Worm (Caenorhabditis elegans) whole organism, early embryonic: ENCODE data around the gene C17E7.12.

Source experiments
- B0310.2 ChIP-seq: sonication (generic microtip); optimal IDR thresholded peaks from 2 replicates; lab custom pipeline; 2016; ENCODE audit warnings: mild to moderate bottlenecking, missing genetic modification characterization, missing compliant biosample characterization
- F13C5.2 ChIP-seq: sonication (generic microtip); optimal IDR thresholded peaks from 2 replicates; lab custom pipeline; 2017; ENCODE audit warnings: mild to moderate bottlenecking, missing genetic modification characterization, inconsistent platforms, missing compliant biosample characterization
- aly-1 ChIP-seq: sonication (generic microtip); optimal IDR thresholded peaks from 2 replicates; lab custom pipeline; 2016; ENCODE audit warnings: missing genetic modification characterization, missing compliant biosample characterization
- ama-1 ChIP-seq: fragments of 150-350 bp; optimal IDR thresholded peaks from 2 replicates; lab custom pipeline; 2014
- ceh-13 ChIP-seq: fragments of 200-800 bp; sonication (Bioruptor generic); optimal IDR thresholded peaks from 2 replicates; lab custom pipeline; 2018; ENCODE audit warnings: mild to moderate bottlenecking, missing genetic modification characterization, missing compliant biosample characterization
- ceh-36 ChIP-seq: sonication (generic microtip); optimal IDR thresholded peaks from 2 replicates; lab custom pipeline; 2016; ENCODE audit warnings: missing genetic modification characterization, inconsistent platforms, missing compliant biosample characterization
- ets-7 ChIP-seq: sonication (generic microtip); optimal IDR thresholded peaks from 2 replicates; lab custom pipeline; 2016; ENCODE audit warnings: missing genotype, missing genetic modification characterization, missing compliant biosample characterization
- flt-1 ChIP-seq: fragments of 200-800 bp; sonication (Bioruptor generic); IDR thresholded peaks from 2 replicates; pipeline ENCODE4 v1.3.6; 2022; ENCODE audit warnings: missing genetic modification characterization, missing compliant biosample characterization
- hmbx-1 ChIP-seq: sonication (generic microtip); optimal IDR thresholded peaks from 2 replicates; lab custom pipeline; 2016; ENCODE audit warnings: mild to moderate bottlenecking, missing genetic modification characterization, missing compliant biosample characterization
- hmg-4 ChIP-seq: fragments of 200-800 bp; sonication (Bioruptor generic); optimal IDR thresholded peaks from 2 replicates; lab custom pipeline; 2018; ENCODE audit warnings: mild to moderate bottlenecking, missing genetic modification characterization, missing compliant biosample characterization
- hnd-1 ChIP-seq: sonication (generic microtip); optimal IDR thresholded peaks from 2 replicates; lab custom pipeline; 2016; ENCODE audit warnings: missing genetic modification characterization, missing compliant biosample characterization
- pes-1 ChIP-seq: fragments of 200-800 bp; sonication (Bioruptor generic); IDR thresholded peaks from 2 replicates; pipeline ENCODE4 v1.3.6; 2022; ENCODE audit warnings: missing genetic modification reagents, missing genetic modification characterization, missing compliant biosample characterization
- scrt-1 ChIP-seq: fragments of 200-800 bp; sonication (Bioruptor generic); IDR thresholded peaks from 2 replicates; pipeline ENCODE4 v1.3.6; 2022; ENCODE audit warnings: missing genetic modification characterization, missing compliant biosample characterization
- sea-1 ChIP-seq: fragments of 200-800 bp; sonication (Bioruptor generic); conservative IDR thresholded peaks from 2 replicates; pipeline ENCODE4 v1.3.6; 2022; ENCODE audit warnings: missing genetic modification characterization, missing compliant biosample characterization
- tbx-11 ChIP-seq: fragments of 200-800 bp; sonication (Bioruptor generic); IDR thresholded peaks from 2 replicates; pipeline ENCODE4 v1.3.6; 2022; ENCODE audit warnings: missing genetic modification characterization, missing compliant biosample characterization
- tbx-37 ChIP-seq: fragments of 200-800 bp; sonication (Bioruptor generic); conservative IDR thresholded peaks from 2 replicates; pipeline ENCODE4 v1.3.6; 2022; ENCODE audit warnings: missing genetic modification reagents, missing genetic modification characterization, missing compliant biosample characterization
- tra-4 ChIP-seq: sonication (generic microtip); optimal IDR thresholded peaks from 2 replicates; lab custom pipeline; 2017; ENCODE audit warnings: missing genetic modification characterization, missing compliant biosample characterization

Gene C17E7.12

DNA sequence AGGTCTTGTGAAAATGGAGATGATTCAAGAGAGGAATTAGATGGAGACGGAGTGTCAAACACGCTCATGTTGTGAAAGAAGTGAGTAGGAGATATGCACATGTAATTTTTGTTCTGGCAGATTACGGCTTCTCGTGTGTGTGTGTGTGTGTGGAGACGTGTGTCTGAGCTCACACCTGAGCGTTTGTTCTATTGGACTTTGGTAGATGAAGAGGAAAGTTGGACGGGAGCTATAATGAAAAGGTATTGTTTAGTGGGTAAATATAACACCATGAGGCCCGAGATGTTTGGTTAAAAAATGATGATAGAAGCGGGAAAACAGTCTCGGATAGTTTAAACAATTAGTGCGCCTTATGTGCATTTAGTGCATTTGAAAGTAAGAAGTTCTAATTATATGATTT is 22.9 kb downstream of the C17E7.12 start, which contains the start of gene nhr-157:
TSS of gene nhr-157 (minus strand) at position 101 of the 400 bp plus-strand sequence.
- TF ChIP-seq ceh-13 (no peak), tbx-11 (GFP tag; lab: Robert Waterston, UW) (no peak), F13C5.2 (tag; lab: Kevin White, UChicago) (no peak), tbx-37 (GFP tag; lab: Robert Waterston, UW) (no peak), ets-7 (tag; lab: Kevin White, UChicago) (no peak), hnd-1 (tag; lab: Kevin White, UChicago) (no peak), flt-1 (no peak), scrt-1 (GFP tag; lab: Robert Waterston, UW) (no peak), B0310.2 (tag; lab: Kevin White, UChicago) (no peak), ceh-36 (tag; lab: Kevin White, UChicago) (no peak), aly-1 (tag; lab: Kevin White, UChicago) (no peak)

DNA sequence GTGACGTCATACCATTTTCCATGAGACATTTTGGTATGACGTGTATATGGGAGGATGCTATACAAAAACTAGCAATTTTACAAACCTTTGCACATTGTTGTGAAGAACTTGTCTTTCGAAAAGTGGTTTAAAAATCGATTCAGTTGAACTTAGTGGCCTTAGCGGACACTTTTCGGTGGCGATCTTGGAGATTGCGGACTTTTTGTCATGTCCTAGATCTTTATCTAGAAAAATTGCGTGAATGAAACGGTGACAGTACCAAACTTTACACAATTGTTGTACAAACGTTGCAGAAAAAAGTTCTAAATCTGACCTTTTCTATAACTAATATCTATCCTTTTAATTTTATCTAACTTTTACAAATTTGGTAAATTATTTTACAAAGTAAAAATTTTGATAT is 26.5 kb downstream of the C17E7.12 start:
- no peak for TF ChIP-seq tbx-11 (GFP tag; lab: Robert Waterston, UW)
- TF ChIP-seq ceh-36 (tag; lab: Kevin White, UChicago): no peak
- TF ChIP-seq flt-1: no peak
- no peak for TF ChIP-seq ama-1 (lab: Kevin White, UChicago)
- TF ChIP-seq ets-7 (tag; lab: Kevin White, UChicago): no peak
- TF ChIP-seq aly-1 (tag; lab: Kevin White, UChicago): no peak
- TF ChIP-seq sea-1 (GFP tag; lab: Robert Waterston, UW): no peak
- no peak for TF ChIP-seq hnd-1 (tag; lab: Kevin White, UChicago)
- no peak for TF ChIP-seq tbx-37 (GFP tag; lab: Robert Waterston, UW)
- no peak for TF ChIP-seq ceh-13

DNA sequence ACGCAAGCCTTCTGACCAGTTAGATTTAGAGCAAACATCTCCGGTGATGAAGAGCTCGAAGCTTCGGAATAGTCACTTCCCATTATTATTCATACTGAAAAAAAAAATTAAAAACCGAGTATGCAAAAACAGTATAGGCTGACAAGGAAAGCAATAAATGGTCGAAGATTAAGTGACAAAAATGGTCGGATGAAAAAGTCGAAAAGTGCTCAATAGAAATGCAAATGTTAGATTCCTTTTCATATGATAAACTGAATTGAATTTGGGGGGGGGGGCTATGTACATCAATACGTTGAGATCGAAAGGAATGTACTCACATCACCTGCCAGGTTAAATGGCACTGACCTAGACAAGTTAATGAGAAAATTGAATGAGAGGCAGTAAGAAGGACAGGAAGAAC is 29.0 kb downstream of the C17E7.12 start, which contains the start of gene nhr-187:
TSS of gene nhr-187 (minus strand) at position 101 of the 400 bp plus-strand sequence.
- TF ChIP-seq tbx-11 (GFP tag; lab: Robert Waterston, UW): no peak
- no peak for TF ChIP-seq hmg-4 (GFP tag; lab: Kevin White, UChicago)
- no peak for TF ChIP-seq F13C5.2 (tag; lab: Kevin White, UChicago)
- TF ChIP-seq ets-7 (tag; lab: Kevin White, UChicago): no peak
- TF ChIP-seq ceh-13: no peak
- TF ChIP-seq pes-1: no peak

DNA sequence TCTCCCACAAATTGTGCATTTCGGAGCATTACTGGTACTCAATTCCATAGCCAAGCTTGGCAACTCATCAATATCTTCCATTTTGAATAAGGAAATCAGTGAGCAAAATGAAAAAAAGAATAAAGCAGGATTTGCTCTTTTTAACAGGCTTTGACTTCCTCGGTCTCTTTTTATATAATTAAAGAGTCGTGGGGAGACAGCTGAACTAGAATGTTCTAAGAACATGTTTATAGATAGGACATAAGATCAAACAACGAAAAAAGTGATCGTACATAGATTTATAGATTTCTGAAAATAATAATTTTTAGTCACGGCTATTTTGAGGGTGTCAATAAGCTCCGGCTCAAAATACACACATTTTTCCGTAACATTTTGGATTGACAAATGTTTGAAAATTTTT is 31.7 kb downstream of the C17E7.12 start, which contains the start of gene nhr-189:
TSS of gene nhr-189 (minus strand) at position 121 of the 400 bp plus-strand sequence.
- no peak for TF ChIP-seq hmg-4 (GFP tag; lab: Kevin White, UChicago)
- no peak for TF ChIP-seq ceh-36 (tag; lab: Kevin White, UChicago)
- no peak for TF ChIP-seq F13C5.2 (tag; lab: Kevin White, UChicago)
- no peak for TF ChIP-seq flt-1
- TF ChIP-seq scrt-1 (GFP tag; lab: Robert Waterston, UW): no peak
- TF ChIP-seq hnd-1 (tag; lab: Kevin White, UChicago): no peak

DNA sequence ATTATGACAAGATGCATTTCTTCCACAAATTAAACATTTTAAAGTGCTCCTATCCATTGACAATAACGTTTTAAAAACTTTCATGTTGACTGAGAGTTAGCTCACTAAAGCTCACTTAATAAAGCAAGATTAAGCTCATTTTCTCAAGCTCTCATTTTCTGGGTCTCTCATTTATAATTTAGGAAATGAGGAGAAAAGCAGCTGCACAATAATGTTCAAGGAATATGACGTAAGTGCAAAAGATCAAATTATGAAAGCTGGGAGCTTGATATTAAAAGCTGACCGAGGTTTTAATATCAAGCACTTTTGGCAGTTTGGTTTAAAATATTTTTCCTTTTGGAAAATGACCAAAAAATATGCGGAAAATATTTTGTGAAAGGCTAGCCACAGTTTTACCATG is 34.0 kb downstream of the C17E7.12 start, which contains the start of gene nhr-188:
TSS of gene nhr-188 (minus strand) at position 84 of the 400 bp plus-strand sequence.
- no peak for TF ChIP-seq hmg-4 (GFP tag; lab: Kevin White, UChicago)
- no peak for TF ChIP-seq tbx-37 (GFP tag; lab: Robert Waterston, UW)
- TF ChIP-seq hnd-1 (tag; lab: Kevin White, UChicago): no peak
- TF ChIP-seq ama-1 (lab: Kevin White, UChicago): no peak
- TF ChIP-seq ets-7 (tag; lab: Kevin White, UChicago): no peak
- no peak for TF ChIP-seq aly-1 (tag; lab: Kevin White, UChicago)
- TF ChIP-seq tbx-11 (GFP tag; lab: Robert Waterston, UW): no peak
- no peak for TF ChIP-seq F13C5.2 (tag; lab: Kevin White, UChicago)
- TF ChIP-seq ceh-13: no peak
- TF ChIP-seq ceh-36 (tag; lab: Kevin White, UChicago): no peak
- no peak for TF ChIP-seq hmbx-1 (tag; lab: Kevin White, UChicago)
- TF ChIP-seq B0310.2 (tag; lab: Kevin White, UChicago): no peak
- TF ChIP-seq flt-1: no peak
- no peak for TF ChIP-seq pes-1
- TF ChIP-seq scrt-1 (GFP tag; lab: Robert Waterston, UW): no peak
- no peak for TF ChIP-seq tra-4
- no peak for TF ChIP-seq sea-1 (GFP tag; lab: Robert Waterston, UW)

DNA sequence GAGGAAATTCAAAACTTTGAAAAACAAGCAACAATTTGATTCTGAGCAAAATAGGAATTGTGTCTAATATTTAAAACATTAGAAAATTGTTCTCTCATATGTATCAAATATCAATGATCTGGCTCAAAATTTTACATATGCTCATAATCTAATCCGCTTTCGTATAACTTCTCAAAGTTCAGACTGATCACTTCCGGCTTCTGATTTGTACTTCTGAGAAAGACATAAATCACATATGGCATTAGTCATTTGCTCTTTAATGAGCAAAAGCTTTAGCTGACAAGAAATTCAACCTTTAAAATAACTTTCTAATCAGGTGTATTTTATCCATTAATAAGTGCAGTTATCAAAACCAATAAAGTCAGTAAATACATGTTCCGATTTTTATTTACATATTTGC is 35.9 kb downstream of the C17E7.12 start:
- TF ChIP-seq ets-7 (tag; lab: Kevin White, UChicago) (no peak), ceh-13 (no peak), tbx-37 (GFP tag; lab: Robert Waterston, UW) (no peak), aly-1 (tag; lab: Kevin White, UChicago) (no peak), ceh-36 (tag; lab: Kevin White, UChicago) (no peak), hnd-1 (tag; lab: Kevin White, UChicago) (no peak), flt-1 (no peak), hmg-4 (GFP tag; lab: Kevin White, UChicago) (no peak), sea-1 (GFP tag; lab: Robert Waterston, UW) (no peak), hmbx-1 (tag; lab: Kevin White, UChicago) (no peak), pes-1 (no peak), tbx-11 (GFP tag; lab: Robert Waterston, UW) (no peak), tra-4 (no peak), B0310.2 (tag; lab: Kevin White, UChicago) (no peak), scrt-1 (GFP tag; lab: Robert Waterston, UW) (no peak), F13C5.2 (tag; lab: Kevin White, UChicago) (no peak), ama-1 (lab: Kevin White, UChicago) (no peak)

DNA sequence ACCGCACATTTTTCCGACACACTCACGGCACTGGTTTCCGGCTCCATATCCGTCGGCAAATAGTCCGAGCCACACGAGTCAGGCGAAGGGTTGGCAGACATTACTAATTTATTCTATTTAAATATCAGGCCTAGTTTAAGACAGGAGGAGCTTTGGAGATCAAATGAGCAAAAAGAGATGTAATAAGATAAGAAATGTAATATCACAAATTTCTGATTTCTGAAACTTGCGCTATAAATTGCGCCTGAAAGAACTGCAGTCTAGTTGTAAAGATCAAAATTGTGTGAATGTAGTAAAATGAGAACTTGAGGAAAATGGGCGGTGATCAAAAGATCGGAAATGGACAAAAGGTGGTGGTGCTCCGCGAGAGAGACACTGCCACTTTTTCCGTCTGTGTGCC is 37.0 kb downstream of the C17E7.12 start, which contains the start of gene nhr-186:
TSS of gene nhr-186 (minus strand) at position 101 of the 400 bp plus-strand sequence.
- TF ChIP-seq sea-1 (GFP tag; lab: Robert Waterston, UW) (no peak), scrt-1 (GFP tag; lab: Robert Waterston, UW) (no peak), ceh-36 (tag; lab: Kevin White, UChicago) (no peak), B0310.2 (tag; lab: Kevin White, UChicago) (no peak), tbx-37 (GFP tag; lab: Robert Waterston, UW) (no peak), ceh-13 (no peak), flt-1 (no peak), pes-1 (no peak)
